Fruit fly (Drosophila melanogaster): ENCODE data around the gene Osi10a.

Osi10a gene

dm6 chr3R:6297164-6297563, 33.4 kb downstream of the Osi10a start:
- no peak for TF ChIP-seq fru (GFP tag; optimal IDR thresholded peaks at IDR 0.05)
- TF ChIP-seq Dfd (GFP tag; optimal IDR thresholded peaks at IDR 0.05): no peak
- no peak for TF ChIP-seq Myc (optimal IDR thresholded peaks at IDR 0.05)
- no peak for TF ChIP-seq Rel (GFP tag; optimal IDR thresholded peaks at IDR 0.05)
- no peak for TF ChIP-seq Rel (tag; optimal IDR thresholded peaks at IDR 0.05)
- TF ChIP-seq sage (GFP tag; optimal IDR thresholded peaks at IDR 0.05): no peak
- TF ChIP-seq pan (optimal IDR thresholded peaks at IDR 0.05): no peak
- TF ChIP-seq Hr78 (GFP tag; optimal IDR thresholded peaks at IDR 0.05): no peak
- no peak for TF ChIP-seq woc (GFP tag; optimal IDR thresholded peaks at IDR 0.05)
- no peak for TF ChIP-seq CG9705 (GFP tag; optimal IDR thresholded peaks at IDR 0.05)
- TF ChIP-seq br (GFP tag; optimal IDR thresholded peaks at IDR 0.05): no peak
- no peak for TF ChIP-seq dl (GFP tag; optimal IDR thresholded peaks at IDR 0.05; ENCODE audit: insufficient read depth in 1 of 2, partially characterized antibody in 2 of 2)
- no peak for TF ChIP-seq N (GFP tag; optimal IDR thresholded peaks at IDR 0.05)
- TF ChIP-seq CG32264 (GFP tag; optimal IDR thresholded peaks at IDR 0.05): no peak
- TF ChIP-seq Dif (GFP tag; optimal IDR thresholded peaks at IDR 0.05; ENCODE audit: partially characterized antibody): no peak
- no peak for TF ChIP-seq Mio (GFP tag; optimal IDR thresholded peaks at IDR 0.05)
- TF ChIP-seq OdsH (GFP tag; optimal IDR thresholded peaks at IDR 0.05): no peak
- no peak for TF ChIP-seq dmrt93B (GFP tag; optimal IDR thresholded peaks at IDR 0.05)
- TF ChIP-seq CrebA (GFP tag; optimal IDR thresholded peaks at IDR 0.05; ENCODE audit: borderline replicate concordance): no peak

dm6 chr3R:6298828-6299227, 35.1 kb downstream of the Osi10a start, which contains the start of gene Osi14:
Osi14 (plus strand) TSS chr3R:6299128.
- TF ChIP-seq psq (GFP tag; optimal IDR thresholded peaks at IDR 0.05): no peak
- TF ChIP-seq tai (GFP tag; optimal IDR thresholded peaks at IDR 0.05): no peak
- no peak for TF ChIP-seq woc (GFP tag; optimal IDR thresholded peaks at IDR 0.05)
- TF ChIP-seq OdsH (GFP tag; optimal IDR thresholded peaks at IDR 0.05): no peak
- no peak for TF ChIP-seq CG32264 (GFP tag; optimal IDR thresholded peaks at IDR 0.05)
- TF ChIP-seq Dif (GFP tag; optimal IDR thresholded peaks at IDR 0.05; ENCODE audit: partially characterized antibody): no peak
- TF ChIP-seq sage (GFP tag; optimal IDR thresholded peaks at IDR 0.05): no peak
- no peak for TF ChIP-seq h (GFP tag; optimal IDR thresholded peaks at IDR 0.05)
- TF ChIP-seq ey (GFP tag; optimal IDR thresholded peaks at IDR 0.05): no peak

dm6 chr3R:6301257-6301839, 37.6 kb downstream of the Osi10a start, which contains the start of gene Osi15:
Osi15 (plus strand) TSS chr3R:6301804.
- no peak for TF ChIP-seq br (GFP tag; optimal IDR thresholded peaks at IDR 0.05)
- no peak for TF ChIP-seq Hr83 (GFP tag; optimal IDR thresholded peaks at IDR 0.05; ENCODE audit: poor library complexity, severe bottlenecking)
- TF ChIP-seq Rel (GFP tag; optimal IDR thresholded peaks at IDR 0.05): no peak
- TF ChIP-seq Rel (tag; optimal IDR thresholded peaks at IDR 0.05): no peak
- TF ChIP-seq pan (optimal IDR thresholded peaks at IDR 0.05): no peak
- no peak for TF ChIP-seq Sp1 (GFP tag; optimal IDR thresholded peaks at IDR 0.05)
- no peak for TF ChIP-seq N (GFP tag; optimal IDR thresholded peaks at IDR 0.05)
- TF ChIP-seq Jra (GFP tag; optimal IDR thresholded peaks at IDR 0.05): no peak
- no peak for TF ChIP-seq CG9705 (GFP tag; optimal IDR thresholded peaks at IDR 0.05)
- no peak for TF ChIP-seq usp (GFP tag; optimal IDR thresholded peaks at IDR 0.05)
- TF ChIP-seq HLH106 (tag; optimal IDR thresholded peaks at IDR 0.05): no peak
- TF ChIP-seq lola (GFP tag; optimal IDR thresholded peaks at IDR 0.05): no peak
- no peak for TF ChIP-seq Vsx2 (GFP tag; optimal IDR thresholded peaks at IDR 0.05; ENCODE audit: partially characterized antibody)
- no peak for TF ChIP-seq dmrt93B (GFP tag; optimal IDR thresholded peaks at IDR 0.05)

dm6 chr3R:6303738-6304137, 40.0 kb downstream of the Osi10a start, which contains the start of gene CG46396:
CG46396 (plus strand) TSS chr3R:6304038.
- TF ChIP-seq woc (GFP tag; optimal IDR thresholded peaks at IDR 0.05): no peak
- no peak for TF ChIP-seq brk (GFP tag; optimal IDR thresholded peaks at IDR 0.05)
- TF ChIP-seq Myc (optimal IDR thresholded peaks at IDR 0.05): no peak
- no peak for TF ChIP-seq Mio (GFP tag; optimal IDR thresholded peaks at IDR 0.05)
- no peak for TF ChIP-seq rgr (GFP tag; optimal IDR thresholded peaks at IDR 0.05)

- TF ChIP-seq Hnf4 (GFP tag; optimal IDR thresholded peaks at IDR 0.05) (no peak), dmrt93B (GFP tag; optimal IDR thresholded peaks at IDR 0.05) (no peak), lola (GFP tag; optimal IDR thresholded peaks at IDR 0.05) (no peak), Dfd (GFP tag; optimal IDR thresholded peaks at IDR 0.05) (no peak), sv (GFP tag; optimal IDR thresholded peaks at IDR 0.05) (no peak), Abd-B (GFP tag; optimal IDR thresholded peaks at IDR 0.05) (no peak), psq (GFP tag; optimal IDR thresholded peaks at IDR 0.05) (no peak), HLH106 (tag; optimal IDR thresholded peaks at IDR 0.05) (no peak), Rel (GFP tag; optimal IDR thresholded peaks at IDR 0.05) (no peak), Rel (tag; optimal IDR thresholded peaks at IDR 0.05) (no peak), N (GFP tag; optimal IDR thresholded peaks at IDR 0.05) (no peak), Myc (optimal IDR thresholded peaks at IDR 0.05) (no peak), jim (GFP tag; optimal IDR thresholded peaks at IDR 0.05) (no peak), pan (optimal IDR thresholded peaks at IDR 0.05) (no peak), brk (GFP tag; optimal IDR thresholded peaks at IDR 0.05) (no peak), rgr (GFP tag; optimal IDR thresholded peaks at IDR 0.05) (no peak), dl (GFP tag; optimal IDR thresholded peaks at IDR 0.05; ENCODE audit: insufficient read depth in 1 of 2, partially characterized antibody in 2 of 2) (no peak), fru (GFP tag; optimal IDR thresholded peaks at IDR 0.05) (no peak), Hr83 (GFP tag; optimal IDR thresholded peaks at IDR 0.05; ENCODE audit: poor library complexity, severe bottlenecking) (no peak), CrebA (GFP tag; optimal IDR thresholded peaks at IDR 0.05; ENCODE audit: borderline replicate concordance) (no peak), Vsx2 (GFP tag; optimal IDR thresholded peaks at IDR 0.05; ENCODE audit: partially characterized antibody) (no peak)
Measured at dm6 chr3R:6304947-6305346, 41.2 kb downstream of the Osi10a start, which contains the start of gene Osi16. Osi16 (plus strand) TSS chr3R:6305247.

All from whole organism, wandering third instar larva.